Worm (Caenorhabditis elegans) whole organism, L4/young adult: Measurements from ENCODE around the gene gfm-1.

Experiments used
- W03F9.2 ChIP-seq: fragments of 150-350 bp; optimal IDR thresholded peaks from 2 replicates; lab custom pipeline; 2014; ENCODE audit warnings: missing biosample characterization, missing genetic modification characterization
- dao-5 ChIP-seq: sonication (generic microtip); optimal IDR thresholded peaks from 2 replicates; lab custom pipeline; 2016; ENCODE audit warnings: missing genotype, missing genetic modification characterization, moderate library complexity, missing compliant biosample characterization

- TF ChIP-seq W03F9.2 (tag; lab: Kevin White, UChicago) (no peak), dao-5 (tag; lab: Kevin White, UChicago) (no peak)
Measured at ce11 chrII:13153299-13153698, 36.0 kb downstream of the gfm-1 start, which contains the start of gene spe-18.
